Worm (Caenorhabditis elegans): ENCODE measurements around the gene slc-17.2.
"Not testable (repeated sequence)": the region's sequence is repeated elsewhere in the genome, so short reads cannot be mapped to it uniquely, and the experiment has no call there.

DNA sequence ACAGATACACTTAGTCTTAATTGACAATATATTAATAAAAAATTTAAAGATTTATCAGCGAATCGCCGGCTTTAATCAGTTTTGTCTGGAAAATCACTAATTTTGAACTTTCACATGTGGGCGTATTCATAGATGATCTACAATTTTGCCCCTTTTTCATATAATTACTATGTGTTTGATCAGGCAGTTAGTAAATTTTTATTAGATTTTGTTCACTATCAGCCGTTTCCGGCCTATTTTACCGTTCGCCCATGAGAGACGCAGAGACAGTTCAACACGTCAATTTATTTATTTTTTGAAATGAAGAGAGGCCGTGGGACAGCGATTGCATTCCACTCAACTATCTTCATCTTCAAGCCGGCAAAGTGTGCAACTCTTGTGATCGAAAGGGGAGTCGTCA is 30.3 kb upstream of the slc-17.2 start, which contains the start of gene T26G10.4:
- not testable (repeated sequence) for TF ChIP-seq ama-1 (optimal IDR thresholded peaks at IDR 0.05); zag-1 (tag; optimal IDR thresholded peaks at IDR 0.05); skn-1 (tag; optimal IDR thresholded peaks at IDR 0.05); snpc-4 (tag; optimal IDR thresholded peaks at IDR 0.05); mef-2 (tag; optimal IDR thresholded peaks at IDR 0.05)
